Worm (Caenorhabditis elegans) whole organism, mixed stage, embryonic: ENCODE measurements around the gene srw-121.

ENCODE experiments used
- M03D4.4 ChIP-seq: sonication (generic microtip); optimal IDR thresholded peaks from 2 replicates; lab custom pipeline; 2017; ENCODE audit warnings: mild to moderate bottlenecking, missing genetic modification characterization, missing compliant biosample characterization
- blmp-1 ChIP-seq: fragments of 150-350 bp; optimal IDR thresholded peaks from 2 replicates; lab custom pipeline; 2014; ENCODE audit warnings: missing biosample characterization, missing genetic modification characterization
- ceh-39 ChIP-seq: fragments of 150-350 bp; optimal IDR thresholded peaks from 2 replicates; lab custom pipeline; 2014; ENCODE audit warnings: missing biosample characterization, missing genetic modification characterization
- ceh-43 ChIP-seq: fragments of 200-800 bp; sonication (Bioruptor generic); optimal IDR thresholded peaks from 2 replicates; lab custom pipeline; 2018; ENCODE audit warnings: mild to moderate bottlenecking, missing genetic modification characterization, moderate library complexity, missing compliant biosample characterization
- ces-1 ChIP-seq: fragments of 150-350 bp; optimal IDR thresholded peaks from 2 replicates; lab custom pipeline; 2014; ENCODE audit warnings: missing biosample characterization, missing genetic modification reagents, missing genetic modification characterization
- cnd-1 ChIP-seq: fragments of 200-800 bp; sonication (Bioruptor generic); optimal IDR thresholded peaks from 2 replicates; lab custom pipeline; 2018; ENCODE audit warnings: mild to moderate bottlenecking, missing genetic modification characterization, missing compliant biosample characterization
- drap-1 ChIP-seq: fragments of 200-800 bp; sonication (Bioruptor generic); optimal IDR thresholded peaks from 3 replicates; lab custom pipeline; 2018; ENCODE audit warnings: mild to moderate bottlenecking, missing genetic modification characterization, missing compliant biosample characterization
- elt-1 ChIP-seq: sonication (generic microtip); optimal IDR thresholded peaks from 2 replicates; lab custom pipeline; 2017; ENCODE audit warnings: missing genetic modification characterization, mild to moderate bottlenecking, missing compliant biosample characterization, antibody characterized with exemption, moderate library complexity, borderline replicate concordance; ENCODE audit not compliant: insufficient read depth
- elt-3 ChIP-seq: fragments of 150-350 bp; optimal IDR thresholded peaks from 2 replicates; lab custom pipeline; 2014; ENCODE audit warnings: missing biosample characterization, missing genetic modification characterization
- flh-1 ChIP-seq: fragments of 200-800 bp; sonication (Bioruptor generic); optimal IDR thresholded peaks from 2 replicates; lab custom pipeline; 2018; ENCODE audit warnings: mild to moderate bottlenecking, missing genetic modification characterization, moderate library complexity, missing compliant biosample characterization
- ham-2 ChIP-seq: fragments of 200-800 bp; sonication (Bioruptor generic); optimal IDR thresholded peaks from 2 replicates; lab custom pipeline; 2018; ENCODE audit warnings: mild to moderate bottlenecking, missing genetic modification characterization, missing compliant biosample characterization
- hlh-1 ChIP-seq: fragments of 150-350 bp; optimal IDR thresholded peaks from 2 replicates; lab custom pipeline; 2014; ENCODE audit warnings: missing biosample characterization, missing genetic modification reagents, missing genetic modification characterization
- lin-13 ChIP-seq: fragments of 150-350 bp; optimal IDR thresholded peaks from 2 replicates; lab custom pipeline; 2014; ENCODE audit warnings: missing biosample characterization, missing genetic modification characterization
- lin-32 ChIP-seq: fragments of 200-800 bp; sonication (Bioruptor generic); optimal IDR thresholded peaks from 2 replicates; lab custom pipeline; 2018; ENCODE audit warnings: mild to moderate bottlenecking, missing genetic modification characterization, missing compliant biosample characterization
- lsy-2 ChIP-seq: fragments of 150-350 bp; optimal IDR thresholded peaks from 2 replicates; lab custom pipeline; 2014; ENCODE audit warnings: missing biosample characterization, missing genetic modification characterization
- mab-5 ChIP-seq: fragments of 150-350 bp; optimal IDR thresholded peaks from 2 replicates; lab custom pipeline; 2014; ENCODE audit warnings: missing biosample characterization, missing genetic modification characterization
- mep-1 ChIP-seq: fragments of 150-350 bp; optimal IDR thresholded peaks from 2 replicates; lab custom pipeline; 2017; ENCODE audit warnings: missing biosample characterization, missing genetic modification reagents, missing genetic modification characterization, inconsistent platforms
- mls-2 ChIP-seq: sonication (generic microtip); optimal IDR thresholded peaks from 2 replicates; lab custom pipeline; 2016; ENCODE audit warnings: mild to moderate bottlenecking, missing genetic modification characterization, moderate library complexity, missing compliant biosample characterization
- nhr-2 ChIP-seq: fragments of 150-350 bp; optimal IDR thresholded peaks from 2 replicates; lab custom pipeline; 2014; ENCODE audit warnings: missing biosample characterization, missing genetic modification characterization
- nhr-237 ChIP-seq: fragments of 150-350 bp; optimal IDR thresholded peaks from 2 replicates; lab custom pipeline; 2014; ENCODE audit warnings: missing biosample characterization, missing genetic modification characterization
- nhr-76 ChIP-seq: sonication (generic microtip); optimal IDR thresholded peaks from 2 replicates; lab custom pipeline; 2017; ENCODE audit warnings: missing biosample characterization, missing genetic modification characterization
- pha-4 ChIP-seq: fragments of 150-350 bp; optimal IDR thresholded peaks from 2 replicates; lab custom pipeline; 2018; ENCODE audit warnings: missing biosample characterization, missing genetic modification reagents, missing genetic modification characterization
- sem-2 ChIP-seq: fragments of 200-800 bp; sonication (Bioruptor generic); optimal IDR thresholded peaks from 2 replicates; lab custom pipeline; 2018; ENCODE audit warnings: mild to moderate bottlenecking, missing genetic modification characterization, missing compliant biosample characterization
- snpc-4 ChIP-seq: fragments of 150-350 bp; optimal IDR thresholded peaks from 2 replicates; lab custom pipeline; 2014; ENCODE audit warnings: missing biosample characterization, missing genetic modification characterization
- sptf-1 ChIP-seq: sonication (generic microtip); optimal IDR thresholded peaks from 2 replicates; lab custom pipeline; 2017; ENCODE audit warnings: mild to moderate bottlenecking, missing genetic modification characterization, moderate library complexity, missing compliant biosample characterization
- unc-120 ChIP-seq: sonication (generic microtip); optimal IDR thresholded peaks from 2 replicates; lab custom pipeline; 2017; ENCODE audit warnings: missing genetic modification characterization, missing compliant biosample characterization; ENCODE audit not compliant: poor library complexity, severe bottlenecking
- unc-39 ChIP-seq: fragments of 150-350 bp; optimal IDR thresholded peaks from 2 replicates; lab custom pipeline; 2014; ENCODE audit warnings: missing biosample characterization, missing genetic modification characterization
- unc-62 ChIP-seq: fragments of 150-350 bp; optimal IDR thresholded peaks from 2 replicates; lab custom pipeline; 2014; ENCODE audit warnings: missing biosample characterization, missing genetic modification reagents, missing genetic modification characterization
- zip-8 ChIP-seq: fragments of 150-350 bp; optimal IDR thresholded peaks from 2 replicates; lab custom pipeline; 2014; ENCODE audit warnings: missing biosample characterization, missing genetic modification characterization

The srw-121 gene

ce11 chrV:3032343-3032742 is 41.0 kb upstream of the srw-121 start, which contains the start of gene irld-38:
irld-38 (minus strand) TSS chrV:3032443.
- TF ChIP-seq nhr-237 (no peak), elt-3 (no peak), lin-32 (no peak), mls-2 (tag; lab: Kevin White, UChicago) (no peak), snpc-4 (no peak), ceh-43 (GFP tag; lab: Kevin White, UChicago) (no peak), mab-5 (tag; lab: Kevin White, UChicago) (no peak), lsy-2 (tag; lab: Kevin White, UChicago) (no peak)

DNA sequence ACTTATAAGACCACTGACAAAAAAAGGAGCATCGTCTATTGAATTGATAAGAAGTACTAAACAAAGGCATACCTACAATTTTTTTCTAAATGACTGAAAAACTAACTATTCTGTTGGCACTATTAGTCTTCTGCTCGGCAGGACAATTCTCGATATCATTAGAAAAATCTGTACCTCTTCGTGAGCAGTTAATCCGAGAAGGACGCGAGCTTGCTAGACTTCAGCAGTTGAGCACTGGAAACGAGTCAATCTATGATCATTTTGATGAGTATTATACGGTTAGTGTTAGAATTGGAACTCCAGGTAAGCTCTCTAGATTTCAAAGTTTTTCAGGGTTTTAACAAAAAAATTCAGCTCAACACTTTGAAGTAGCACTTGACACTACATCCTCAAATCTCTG is 36.8 kb upstream of the srw-121 start, which contains the start of gene asp-7:
Gene asp-7 (plus strand): TSS at position 81 of the 400 bp plus-strand sequence.
- no peak for TF ChIP-seq pha-4 (tag; lab: Kevin White, UChicago)
- no peak for TF ChIP-seq blmp-1
- no peak for TF ChIP-seq ceh-39 (tag; lab: Kevin White, UChicago)
- TF ChIP-seq mep-1 (tag; lab: Kevin White, UChicago): no peak
- TF ChIP-seq nhr-76 (tag; lab: Kevin White, UChicago): no peak

ce11 chrV:3024274-3024673 is 32.9 kb upstream of the srw-121 start, which contains the start of gene asp-8:
asp-8 (plus strand) TSS chrV:3024549.
- TF ChIP-seq cnd-1 (tag; lab: Kevin White, UChicago) (no peak), sem-2 (no peak), ham-2 (GFP tag; lab: Kevin White, UChicago) (no peak), mep-1 (tag; lab: Kevin White, UChicago) (no peak), blmp-1 (no peak), unc-39 (tag; lab: Kevin White, UChicago) (no peak), flh-1 (GFP tag; lab: Kevin White, UChicago) (no peak)

DNA sequence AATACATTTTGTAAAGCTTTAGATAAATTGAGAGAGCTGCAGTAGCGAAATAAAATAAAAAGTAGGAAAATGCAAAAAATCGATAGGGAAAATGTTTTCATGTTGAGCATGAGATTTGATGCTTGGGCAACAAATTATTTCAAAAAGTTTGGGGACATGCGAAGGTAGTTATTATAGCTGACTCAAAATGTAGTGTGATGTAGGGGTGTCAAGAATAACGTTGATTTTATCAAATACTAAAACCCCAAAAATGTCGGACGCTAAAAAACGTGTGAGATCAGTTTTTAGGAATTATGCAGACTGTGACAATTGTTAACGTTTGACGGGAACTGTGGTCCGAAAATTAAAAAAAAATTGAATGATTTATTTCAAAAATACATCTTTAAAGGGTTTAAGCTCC is 29.9 kb upstream of the srw-121 start, which contains the start of gene irld-12:
Gene irld-12 (minus strand): TSS at position 101 of the 400 bp plus-strand sequence.
- no peak for TF ChIP-seq sptf-1
- no peak for TF ChIP-seq ham-2 (GFP tag; lab: Kevin White, UChicago)
- no peak for TF ChIP-seq ces-1 (GFP tag; lab: Kevin White, UChicago)
- TF ChIP-seq ceh-39 (tag; lab: Kevin White, UChicago): no peak
- TF ChIP-seq lin-32: no peak
- TF ChIP-seq sem-2: no peak

ce11 chrV:3017930-3018329 is 26.5 kb upstream of the srw-121 start:
- TF ChIP-seq mep-1 (tag; lab: Kevin White, UChicago) (no peak), ces-1 (GFP tag; lab: Kevin White, UChicago) (no peak), unc-62 (GFP tag; lab: Kevin White, UChicago) (no peak), elt-1 (tag; lab: Kevin White, UChicago) (no peak), mab-5 (tag; lab: Kevin White, UChicago) (no peak)

- no peak for TF ChIP-seq drap-1 (GFP tag; lab: Kevin White, UChicago)
- TF ChIP-seq lin-13 (tag; lab: Kevin White, UChicago): no peak
- TF ChIP-seq nhr-2 (tag; lab: Kevin White, UChicago): no peak
These were observed 22.8 kb upstream of the srw-121 start, which contains the start of gene K12D9.1 for ce11 chrV:3014185-3014584. K12D9.1 (plus strand) TSS chrV:3014485.

ce11 chrV:3011394-3011793 is 20.0 kb upstream of the srw-121 start, which contains the start of gene srw-135:
srw-135 (minus strand) TSS chrV:3011494.
- TF ChIP-seq snpc-4: no peak
- TF ChIP-seq pha-4 (tag; lab: Kevin White, UChicago): no peak
- no peak for TF ChIP-seq hlh-1 (tag; lab: Kevin White, UChicago)
- TF ChIP-seq unc-120 (tag; lab: Kevin White, UChicago): no peak
- TF ChIP-seq ceh-43 (GFP tag; lab: Kevin White, UChicago): no peak
- no peak for TF ChIP-seq ham-2 (GFP tag; lab: Kevin White, UChicago)
- TF ChIP-seq blmp-1: no peak
- TF ChIP-seq nhr-2 (tag; lab: Kevin White, UChicago): no peak
- no peak for TF ChIP-seq nhr-237
- no peak for TF ChIP-seq elt-1 (tag; lab: Kevin White, UChicago)
- no peak for TF ChIP-seq flh-1 (GFP tag; lab: Kevin White, UChicago)
- TF ChIP-seq ceh-39 (tag; lab: Kevin White, UChicago): no peak
- TF ChIP-seq zip-8 (tag; lab: Kevin White, UChicago): no peak
- no peak for TF ChIP-seq unc-62 (GFP tag; lab: Kevin White, UChicago)
- TF ChIP-seq mls-2 (tag; lab: Kevin White, UChicago): no peak
- TF ChIP-seq M03D4.4 (tag; lab: Kevin White, UChicago): no peak
- no peak for TF ChIP-seq sem-2
- TF ChIP-seq nhr-76 (tag; lab: Kevin White, UChicago): no peak
- TF ChIP-seq unc-39 (tag; lab: Kevin White, UChicago): no peak
- TF ChIP-seq drap-1 (GFP tag; lab: Kevin White, UChicago): no peak
